1 fruit fly cellular context compared by ENCODE assay signal in genomic region chrX:9042457-9043045, dm6.
TF ChIP-seq lines count a peak whose summit lies in the region.

No protein-coding gene starts in this region.

TF ChIP-seq in whole organism, embryonic, 481 proteins besides CTCF, POLR2A, EP300 and RAD21 (continued from another document and continues in another):
- TF ChIP-seq CG2889 (GFP tag; IDR thresholded peaks at IDR 0.05; lab: Robert Waterston, UW) (no peak), lmd (GFP tag; IDR thresholded peaks at IDR 0.05; lab: Robert Waterston, UW) (peak; percentile 26; the same call in 1 of the 2 replicates), Neu2 (GFP tag; optimal IDR thresholded peaks at IDR 0.05; lab: Kevin White, UChicago; ENCODE audit: borderline replicate concordance) (no peak), MBD-R2 (GFP tag; IDR thresholded peaks at IDR 0.05; lab: Robert Waterston, UW) (0 out of 2 replicates have a peak, but pooled peaks have one; percentile 7), GATAe (GFP tag; conservative IDR thresholded peaks at IDR 0.05; lab: Robert Waterston, UW) (no peak), CG10654 (GFP tag; optimal IDR thresholded peaks at IDR 0.05; lab: Kevin White, UChicago) (no peak), NK7.1 (GFP tag; optimal IDR thresholded peaks at IDR 0.05; lab: Kevin White, UChicago) (no peak), trh (GFP tag; optimal IDR thresholded peaks at IDR 0.05; lab: Kevin White, UChicago) (no peak), az2 (GFP tag; optimal IDR thresholded peaks at IDR 0.05; lab: Kevin White, UChicago) (peak; percentile 17), stwl (tag; optimal IDR thresholded peaks at IDR 0.05; lab: Kevin White, UChicago) (no peak), CG8388 (GFP tag; optimal IDR thresholded peaks at IDR 0.05; lab: Kevin White, UChicago) (peak; percentile 26), CG11723 (GFP tag; optimal IDR thresholded peaks at IDR 0.05; lab: Kevin White, UChicago) (no peak), CG8290 (GFP tag; optimal IDR thresholded peaks at IDR 0.05; lab: Kevin White, UChicago) (no peak), CG8290 (tag; optimal IDR thresholded peaks at IDR 0.05; lab: Kevin White, UChicago) (no peak), sr (GFP tag; IDR thresholded peaks at IDR 0.05; lab: Robert Waterston, UW) (no peak), lilli (GFP tag; optimal IDR thresholded peaks at IDR 0.05; lab: Kevin White, UChicago) (peak; percentile 25), chinmo (GFP tag; IDR thresholded peaks at IDR 0.05; lab: Robert Waterston, UW; ENCODE audit: partially characterized antibody) (peak; percentile 96; the same call in 3 of the 4 replicates), Blimp-1 (GFP tag; optimal IDR thresholded peaks at IDR 0.05; lab: Kevin White, UChicago) (peak; percentile 29), Jarid2 (GFP tag; optimal IDR thresholded peaks at IDR 0.05; lab: Kevin White, UChicago) (peak; percentile 86), tin (GFP tag; optimal IDR thresholded peaks at IDR 0.05; lab: Kevin White, UChicago) (no peak), Dll (GFP tag; IDR thresholded peaks at IDR 0.05; lab: Robert Waterston, UW; ENCODE audit: partially characterized antibody) (no peak), E2f2 (GFP tag; IDR thresholded peaks at IDR 0.05; lab: Robert Waterston, UW) (no peak), dmrt99B (tag; optimal IDR thresholded peaks at IDR 0.05; lab: Kevin White, UChicago) (peak; percentile 35), Rx (GFP tag; IDR thresholded peaks at IDR 0.05; lab: Robert Waterston, UW) (no peak), Trl (optimal IDR thresholded peaks at IDR 0.05; lab: Kevin White, UChicago) (peak; percentile 83 to 89), Trl (GFP tag; optimal IDR thresholded peaks at IDR 0.05; lab: Kevin White, UChicago) (no peak), gro (GFP tag; optimal IDR thresholded peaks at IDR 0.05; lab: Kevin White, UChicago) (no peak), CG17385 (GFP tag; optimal IDR thresholded peaks at IDR 0.05; lab: Kevin White, UChicago) (peak; percentile 9), Gsc (GFP tag; IDR thresholded peaks at IDR 0.05; lab: Robert Waterston, UW) (no peak), grau (tag; optimal IDR thresholded peaks at IDR 0.05; lab: Kevin White, UChicago) (peak; percentile 36), unpg (GFP tag; optimal IDR thresholded peaks at IDR 0.05; lab: Kevin White, UChicago) (peak; percentile 49), Nf-YC (tag; optimal IDR thresholded peaks at IDR 0.05; lab: Kevin White, UChicago) (peak; percentile 38), CG8478 (optimal IDR thresholded peaks at IDR 0.05; lab: Kevin White, UChicago) (peak; percentile 97), CG6791 (GFP tag; IDR thresholded peaks at IDR 0.05; lab: Robert Waterston, UW; ENCODE audit: partially characterized antibody) (no peak), CG4617 (GFP tag; optimal IDR thresholded peaks at IDR 0.05; lab: Kevin White, UChicago; ENCODE audit: borderline replicate concordance) (no peak), lov (optimal IDR thresholded peaks at IDR 0.05; lab: Kevin White, UChicago) (no peak), lov (GFP tag; IDR thresholded peaks at IDR 0.05; lab: Robert Waterston, UW) (peak; percentile 16; the same call in 1 of the 3 replicates), CG13296 (GFP tag; optimal IDR thresholded peaks at IDR 0.05; lab: Kevin White, UChicago) (no peak), ara (GFP tag; IDR thresholded peaks at IDR 0.05; lab: Robert Waterston, UW) (no peak), sna (GFP tag; IDR thresholded peaks at IDR 0.05; lab: Robert Waterston, UW; ENCODE audit: partially characterized antibody) (0 out of 2 replicates have a peak, but pooled peaks have one; percentile 21), Dip2 (GFP tag; IDR thresholded peaks at IDR 0.05; lab: Robert Waterston, UW) (no peak), al (GFP tag; IDR thresholded peaks at IDR 0.05; lab: Robert Waterston, UW) (no peak), sd (tag; optimal IDR thresholded peaks at IDR 0.05; lab: Kevin White, UChicago) (peak; percentile 42), CG4424 (GFP tag; optimal IDR thresholded peaks at IDR 0.05; lab: Kevin White, UChicago) (no peak), fd102C (GFP tag; optimal IDR thresholded peaks at IDR 0.05; lab: Kevin White, UChicago) (no peak), yki (optimal IDR thresholded peaks at IDR 0.05; lab: Kevin White, UChicago) (peak; percentile 84), E2f1 (GFP tag; IDR thresholded peaks at IDR 0.05; lab: Robert Waterston, UW) (peak; percentile 14; the same call in 1 of the 2 replicates), unc-4 (GFP tag; IDR thresholded peaks at IDR 0.05; lab: Robert Waterston, UW; ENCODE audit: partially characterized antibody) (no peak), Med (GFP tag; lab: Kevin White, UChicago) (peak; percentile 85), ewg (GFP tag; optimal IDR thresholded peaks at IDR 0.05; lab: Kevin White, UChicago) (no peak), Drgx (GFP tag; IDR thresholded peaks at IDR 0.05; lab: Robert Waterston, UW) (peak; percentile 40), danr (GFP tag; IDR thresholded peaks at IDR 0.05; lab: Robert Waterston, UW) (no peak), caup (GFP tag; optimal IDR thresholded peaks at IDR 0.05; lab: Kevin White, UChicago; ENCODE audit: severe bottlenecking) (no peak), gem (tag; optimal IDR thresholded peaks at IDR 0.05; lab: Kevin White, UChicago) (peak; percentile 46), crc (GFP tag; optimal IDR thresholded peaks at IDR 0.05; lab: Kevin White, UChicago) (no peak), CG14710 (tag; optimal IDR thresholded peaks at IDR 0.05; lab: Kevin White, UChicago) (no peak), Ets65A (GFP tag; lab: Kevin White, UChicago) (peak; percentile 88), CG6254 (GFP tag; optimal IDR thresholded peaks at IDR 0.05; lab: Kevin White, UChicago) (peak; percentile 27), en (GFP tag; optimal IDR thresholded peaks at IDR 0.05; lab: Kevin White, UChicago) (no peak), pan (optimal IDR thresholded peaks at IDR 0.05; lab: Kevin White, UChicago) (no peak), pan (GFP tag; optimal IDR thresholded peaks at IDR 0.05 in 1 of 2, IDR thresholded peaks at IDR 0.05 in 1 of 2) (peak in 1 of 2 experiments; percentile 22), dimm (GFP tag; IDR thresholded peaks at IDR 0.05; lab: Robert Waterston, UW) (no peak), phol (tag; optimal IDR thresholded peaks at IDR 0.05; lab: Kevin White, UChicago) (peak; percentile 44), Xrp1 (GFP tag; IDR thresholded peaks at IDR 0.05; lab: Robert Waterston, UW) (peak; percentile 53), CG12659 (GFP tag; optimal IDR thresholded peaks at IDR 0.05; lab: Kevin White, UChicago) (no peak), sc (optimal IDR thresholded peaks at IDR 0.05; lab: Kevin White, UChicago) (no peak), sc (GFP tag; optimal IDR thresholded peaks at IDR 0.05; lab: Kevin White, UChicago) (no peak), Dbx (GFP tag; IDR thresholded peaks at IDR 0.05; lab: Robert Waterston, UW) (no peak; the same call in 2 of the 3 replicates), Sox102F (GFP tag; optimal IDR thresholded peaks at IDR 0.05; lab: Kevin White, UChicago) (peak; percentile 36), CG17359 (tag; optimal IDR thresholded peaks at IDR 0.05; lab: Kevin White, UChicago) (peak; percentile 30), CG4360 (GFP tag; IDR thresholded peaks at IDR 0.05; lab: Robert Waterston, UW) (peak; percentile 57), CG2120 (GFP tag; optimal IDR thresholded peaks at IDR 0.05; lab: Kevin White, UChicago) (no peak), CG18599 (GFP tag; optimal IDR thresholded peaks at IDR 0.05; lab: Kevin White, UChicago) (peak; percentile 16), hkb (optimal IDR thresholded peaks at IDR 0.05; lab: Kevin White, UChicago) (no peak), hkb (GFP tag; IDR thresholded peaks at IDR 0.05; lab: Robert Waterston, UW) (0 out of 2 replicates have a peak, but pooled peaks have one; percentile 27), CG5180 (GFP tag; optimal IDR thresholded peaks at IDR 0.05; lab: Kevin White, UChicago) (no peak), CG9797 (GFP tag; optimal IDR thresholded peaks at IDR 0.05; lab: Kevin White, UChicago) (no peak), Adf1 (GFP tag; IDR thresholded peaks at IDR 0.05; lab: Robert Waterston, UW) (peak; percentile 82), CG8281 (tag; optimal IDR thresholded peaks at IDR 0.05; lab: Kevin White, UChicago) (no peak), PHDP (tag; optimal IDR thresholded peaks at IDR 0.05; lab: Kevin White, UChicago) (peak; percentile 22), CG17328 (GFP tag; IDR thresholded peaks at IDR 0.05; lab: Robert Waterston, UW) (0 out of 2 replicates have a peak, but pooled peaks have one; percentile 9), CG14667 (GFP tag; IDR thresholded peaks at IDR 0.05; lab: Robert Waterston, UW) (no peak), nerfin-1 (tag; optimal IDR thresholded peaks at IDR 0.05; lab: Kevin White, UChicago) (peak; percentile 5), Hr51 (GFP tag; optimal IDR thresholded peaks at IDR 0.05; lab: Kevin White, UChicago) (peak; percentile 9 to 17), eve (GFP tag; optimal IDR thresholded peaks at IDR 0.05; lab: Kevin White, UChicago) (peak in 1 of 2 experiments; percentile 61), sens (GFP tag; lab: Kevin White, UChicago) (peak; percentile 81), BEAF-32 (GFP tag; optimal IDR thresholded peaks at IDR 0.05; lab: Kevin White, UChicago) (no peak), CG12071 (GFP tag; optimal IDR thresholded peaks at IDR 0.05; lab: Kevin White, UChicago) (no peak), Doc2 (GFP tag; IDR thresholded peaks at IDR 0.05; lab: Robert Waterston, UW) (no peak), gcm2 (GFP tag; optimal IDR thresholded peaks at IDR 0.05; lab: Kevin White, UChicago) (no peak), toy (GFP tag; IDR thresholded peaks at IDR 0.05; lab: Robert Waterston, UW) (no peak), Bgb (GFP tag; IDR thresholded peaks at IDR 0.05; lab: Robert Waterston, UW; ENCODE audit: partially characterized antibody) (0 out of 2 replicates have a peak, but pooled peaks have one; percentile 12), prd (optimal IDR thresholded peaks at IDR 0.05; lab: Kevin White, UChicago) (no peak), prd (GFP tag; IDR thresholded peaks at IDR 0.05; lab: Robert Waterston, UW) (0 out of 3 replicates have a peak, but pooled peaks have one; percentile 30), B-H2 (GFP tag; optimal IDR thresholded peaks at IDR 0.05; lab: Kevin White, UChicago) (no peak), tll (GFP tag; optimal IDR thresholded peaks at IDR 0.05; lab: Kevin White, UChicago) (peak in 1 of 2 experiments; percentile 82), CG12391 (tag; optimal IDR thresholded peaks at IDR 0.05; lab: Kevin White, UChicago) (peak; percentile 42), kah (GFP tag; optimal IDR thresholded peaks at IDR 0.05; lab: Kevin White, UChicago) (no peak), H15 (GFP tag; IDR thresholded peaks at IDR 0.05; lab: Robert Waterston, UW) (peak; percentile 31; the same call in 1 of the 3 replicates), CG7786 (GFP tag; optimal IDR thresholded peaks at IDR 0.05; lab: Kevin White, UChicago) (no peak), Optix (GFP tag; IDR thresholded peaks at IDR 0.05; lab: Robert Waterston, UW) (no peak), ro (GFP tag; IDR thresholded peaks at IDR 0.05; lab: Robert Waterston, UW) (no peak), CG16815 (GFP tag; optimal IDR thresholded peaks at IDR 0.05; lab: Kevin White, UChicago) (no peak), CG34224 (GFP tag; IDR thresholded peaks at IDR 0.05; lab: Robert Waterston, UW; ENCODE audit: partially characterized antibody) (peak; percentile 24; the same call in 1 of the 3 replicates), vnd (GFP tag; IDR thresholded peaks at IDR 0.05; lab: Robert Waterston, UW; ENCODE audit: partially characterized antibody) (0 out of 3 replicates have a peak, but pooled peaks have one; percentile 13), Ssrp (tag; optimal IDR thresholded peaks at IDR 0.05; lab: Kevin White, UChicago) (no peak), Doc3 (GFP tag; IDR thresholded peaks at IDR 0.05; lab: Robert Waterston, UW; ENCODE audit: partially characterized antibody) (no peak), fd64A (GFP tag; optimal IDR thresholded peaks at IDR 0.05; lab: Kevin White, UChicago) (no peak), CG14441 (GFP tag; IDR thresholded peaks at IDR 0.05; lab: Robert Waterston, UW) (0 out of 2 replicates have a peak, but pooled peaks have one; percentile 10), Max (GFP tag; optimal IDR thresholded peaks at IDR 0.05; lab: Kevin White, UChicago) (no peak), bab2 (GFP tag; optimal IDR thresholded peaks at IDR 0.05; lab: Kevin White, UChicago) (peak; percentile 48), gfzf (GFP tag; optimal IDR thresholded peaks at IDR 0.05; lab: Kevin White, UChicago) (no peak), exex (tag; optimal IDR thresholded peaks at IDR 0.05; lab: Kevin White, UChicago) (no peak), CG11560 (tag; IDR thresholded peaks at IDR 0.05; lab: Robert Waterston, UW) (no peak), z (GFP tag; IDR thresholded peaks at IDR 0.05; lab: Robert Waterston, UW) (peak; percentile 58; the same call in 1 of the 3 replicates), crol (GFP tag; IDR thresholded peaks at IDR 0.05; lab: Robert Waterston, UW) (peak; percentile 90), CG17802 (tag; optimal IDR thresholded peaks at IDR 0.05; lab: Kevin White, UChicago) (no peak), Deaf1 (tag; optimal IDR thresholded peaks at IDR 0.05; lab: Kevin White, UChicago) (no peak), CG4707 (GFP tag; optimal IDR thresholded peaks at IDR 0.05; lab: Kevin White, UChicago) (no peak), br (optimal IDR thresholded peaks at IDR 0.05; lab: Kevin White, UChicago) (no peak), CG10147 (GFP tag; optimal IDR thresholded peaks at IDR 0.05; lab: Kevin White, UChicago) (no peak), eyg (GFP tag; optimal IDR thresholded peaks at IDR 0.05; lab: Kevin White, UChicago) (no peak), da (GFP tag; optimal IDR thresholded peaks at IDR 0.05; lab: Kevin White, UChicago) (no peak), ttk (GFP tag; IDR thresholded peaks at IDR 0.05; lab: Robert Waterston, UW) (0 out of 2 replicates have a peak, but pooled peaks have one; percentile 5), Bteb2 (GFP tag; optimal IDR thresholded peaks at IDR 0.05; lab: Kevin White, UChicago) (no peak), CG10274 (GFP tag; optimal IDR thresholded peaks at IDR 0.05; lab: Kevin White, UChicago) (no peak), kay (GFP tag; optimal IDR thresholded peaks at IDR 0.05; lab: Kevin White, UChicago) (no peak), CG12299 (tag; optimal IDR thresholded peaks at IDR 0.05; lab: Kevin White, UChicago) (no peak), zfh1 (GFP tag; IDR thresholded peaks at IDR 0.05; lab: Robert Waterston, UW) (0 out of 3 replicates have a peak, but pooled peaks have one; percentile 3), CG15011 (GFP tag; optimal IDR thresholded peaks at IDR 0.05; lab: Kevin White, UChicago) (no peak), Lhr (GFP tag; optimal IDR thresholded peaks at IDR 0.05; lab: Kevin White, UChicago) (no peak), zf30C (GFP tag; optimal IDR thresholded peaks at IDR 0.05; lab: Kevin White, UChicago) (peak; percentile 83)
